Fruit fly (Drosophila melanogaster) whole organism, wandering third instar larva: ENCODE data around the gene CG32409.

Source experiments
- OdsH ChIP-seq: fragments of 200-800 bp; sonication (Bioruptor generic); optimal IDR thresholded peaks from 2 replicates; lab custom pipeline; 2016; ENCODE audit warnings: missing biosample characterization, mild to moderate bottlenecking, missing genetic modification characterization
- pan ChIP-seq: fragments of >200 bp; optimal IDR thresholded peaks from 2 replicates; lab custom pipeline; 2017
- sage ChIP-seq: fragments of 200-800 bp; sonication (Bioruptor generic); optimal IDR thresholded peaks from 2 replicates; lab custom pipeline; 2016; ENCODE audit warnings: missing biosample characterization, mild to moderate bottlenecking, missing genetic modification characterization

- TF ChIP-seq sage (GFP tag; lab: Kevin White, UChicago), result no peak
- no peak for TF ChIP-seq OdsH (GFP tag; lab: Kevin White, UChicago)
- TF ChIP-seq pan (lab: Kevin White, UChicago), result no peak
These were observed 21.9 kb downstream of the CG32409 start, which contains the start of gene PXo for dm6 chr3L:5921216-5921615.
